Worm (Caenorhabditis elegans) whole organism, L1 larva: ENCODE results near the gene dpy-2.

Experiments
- C04F5.9 ChIP-seq: sonication (generic microtip); optimal IDR thresholded peaks from 2 replicates; lab custom pipeline; 2016; ENCODE audit warnings: missing genetic modification characterization, missing compliant biosample characterization
- C16A3.4 ChIP-seq: fragments of 150-350 bp; optimal IDR thresholded peaks from 2 replicates; lab custom pipeline; 2014; ENCODE audit warnings: missing biosample characterization, missing genetic modification characterization
- C34B4.2 ChIP-seq: sonication (generic microtip); optimal IDR thresholded peaks from 2 replicates; lab custom pipeline; 2017; ENCODE audit warnings: mild to moderate bottlenecking, missing genetic modification characterization, missing compliant biosample characterization
- F16B12.6 ChIP-seq: fragments of 150-350 bp; optimal IDR thresholded peaks from 2 replicates; lab custom pipeline; 2014; ENCODE audit warnings: missing biosample characterization, missing genetic modification characterization
- blmp-1 ChIP-seq: fragments of 150-350 bp; optimal IDR thresholded peaks from 2 replicates; lab custom pipeline; 2014; ENCODE audit warnings: missing biosample characterization, missing genetic modification characterization
- ceh-63 ChIP-seq: fragments of 200-800 bp; sonication (Bioruptor generic); optimal IDR thresholded peaks from 2 replicates; lab custom pipeline; 2018; ENCODE audit warnings: mild to moderate bottlenecking, missing genetic modification characterization, missing compliant biosample characterization
- ceh-8 ChIP-seq: fragments of 200-800 bp; sonication (Bioruptor generic); optimal IDR thresholded peaks from 2 replicates; lab custom pipeline; 2018; ENCODE audit warnings: mild to moderate bottlenecking, missing genetic modification characterization, moderate library complexity, missing compliant biosample characterization
- ceh-88 ChIP-seq: fragments of 200-800 bp; sonication (Bioruptor generic); IDR thresholded peaks from 2 replicates; pipeline ENCODE4 v1.3.6; 2022; ENCODE audit warnings: missing genetic modification characterization, missing compliant biosample characterization
- ceh-90 ChIP-seq: sonication (generic microtip); optimal IDR thresholded peaks from 2 replicates; lab custom pipeline; 2016; ENCODE audit warnings: missing genetic modification characterization, missing compliant biosample characterization
- efl-1 ChIP-seq, 4 experiments: fragments of 150-350 bp; optimal IDR thresholded peaks in 3 of 4; peaks in 1 of 4; 1 replicate in 1 of 4; 2 replicates in 3 of 4; lab custom pipeline; 2014; ENCODE audit warnings: missing biosample characterization in 2 of 4, missing genetic modification characterization in 2 of 4, missing genetic modification reagents in 2 of 4
- egl-13 ChIP-seq: sonication (generic microtip); optimal IDR thresholded peaks from 2 replicates; lab custom pipeline; 2016; ENCODE audit warnings: missing genotype, missing genetic modification reagents, missing genetic modification characterization, missing compliant biosample characterization
- egl-27 ChIP-seq, 2 experiments: fragments of 150-350 bp in 1 of 2; sonication (generic microtip); optimal IDR thresholded peaks; 3 replicates each; lab custom pipeline; 2017 to 2018; ENCODE audit warnings: missing biosample characterization in 2 of 2, missing genetic modification characterization in 2 of 2, missing genetic modification reagents in 2 of 2
- elt-2 ChIP-seq: sonication (generic microtip); optimal IDR thresholded peaks from 2 replicates; lab custom pipeline; 2016; ENCODE audit warnings: missing genetic modification characterization, mild to moderate bottlenecking, inconsistent platforms, missing compliant biosample characterization, missing genetic modification reagents
- elt-3 ChIP-seq, 6 experiments: fragments of 150-350 bp in 1 of 6; sonication (generic microtip); optimal IDR thresholded peaks; 2 replicates each; lab custom pipeline; 2017 to 2018; ENCODE audit warnings: missing biosample characterization in 6 of 6, missing genetic modification characterization in 6 of 6, inconsistent platforms in 1 of 6
- ets-5 ChIP-seq: fragments of 200-800 bp; sonication (Bioruptor generic); IDR thresholded peaks from 2 replicates; pipeline ENCODE4 v1.3.6; 2022; ENCODE audit warnings: missing genetic modification characterization, missing compliant biosample characterization
- fkh-10 ChIP-seq: sonication (generic microtip); optimal IDR thresholded peaks from 2 replicates; lab custom pipeline; 2017; ENCODE audit warnings: missing biosample characterization, missing genetic modification reagents, missing genetic modification characterization
- fkh-4 ChIP-seq: sonication (generic microtip); optimal IDR thresholded peaks from 2 replicates; lab custom pipeline; 2016; ENCODE audit warnings: missing compliant biosample characterization, missing genetic modification characterization, borderline replicate concordance
- fkh-8 ChIP-seq: sonication (generic microtip); optimal IDR thresholded peaks from 2 replicates; lab custom pipeline; 2016; ENCODE audit warnings: mild to moderate bottlenecking, missing genetic modification characterization, missing compliant biosample characterization
- grh-1 ChIP-seq: fragments of 200-800 bp; sonication (Bioruptor generic); IDR thresholded peaks from 2 replicates; pipeline ENCODE4 v1.3.6; 2022; ENCODE audit warnings: missing genetic modification reagents, missing genetic modification characterization, missing compliant biosample characterization
- hlh-4 ChIP-seq: sonication (generic microtip); optimal IDR thresholded peaks from 2 replicates; lab custom pipeline; 2016; ENCODE audit warnings: mild to moderate bottlenecking, missing genetic modification characterization, missing compliant biosample characterization
- hpl-2 ChIP-seq: fragments of 150-350 bp; optimal IDR thresholded peaks from 2 replicates; lab custom pipeline; 2014; ENCODE audit warnings: missing biosample characterization, missing genetic modification reagents, missing genetic modification characterization
- isw-1 ChIP-seq: fragments of 200-800 bp; sonication (Bioruptor generic); IDR thresholded peaks from 2 replicates; pipeline ENCODE4 v1.3.6; 2022; ENCODE audit warnings: missing genetic modification characterization, missing compliant biosample characterization
- jun-1 ChIP-seq: fragments of 150-350 bp; optimal IDR thresholded peaks from 2 replicates; lab custom pipeline; 2014; ENCODE audit warnings: missing biosample characterization, missing genetic modification reagents, missing genetic modification characterization
- lin-14 ChIP-seq: fragments of 200-800 bp; sonication (Bioruptor generic); optimal IDR thresholded peaks from 2 replicates; lab custom pipeline; 2018; ENCODE audit warnings: mild to moderate bottlenecking, missing genetic modification characterization, moderate library complexity, missing compliant biosample characterization
- lin-35 ChIP-seq, 2 experiments: fragments of 150-350 bp; optimal IDR thresholded peaks; 2 replicates each; lab custom pipeline; 2014; ENCODE audit warnings: missing biosample characterization in 2 of 2, missing genetic modification characterization in 2 of 2, missing genetic modification reagents in 2 of 2
- lin-39 ChIP-seq: fragments of 150-350 bp; optimal IDR thresholded peaks from 2 replicates; lab custom pipeline; 2014; ENCODE audit warnings: missing biosample characterization, missing genetic modification reagents, missing genetic modification characterization
- lir-3 ChIP-seq: sonication (generic microtip); optimal IDR thresholded peaks from 2 replicates; lab custom pipeline; 2016; ENCODE audit warnings: mild to moderate bottlenecking, missing genetic modification characterization, moderate library complexity, missing compliant biosample characterization; ENCODE audit not compliant: poor library complexity
- lsy-2 ChIP-seq, 2 experiments: fragments of 150-350 bp; optimal IDR thresholded peaks; 2 replicates each; lab custom pipeline; 2014; ENCODE audit warnings: missing biosample characterization in 2 of 2, missing genetic modification characterization in 2 of 2
- mab-9 ChIP-seq: fragments of 200-800 bp; sonication (Bioruptor generic); IDR thresholded peaks from 2 replicates; pipeline ENCODE4 v1.3.6; 2022; ENCODE audit warnings: missing genetic modification reagents, missing genetic modification characterization, missing compliant biosample characterization
- mdl-1 ChIP-seq, 2 experiments: fragments of 150-350 bp; optimal IDR thresholded peaks; 2 replicates each; lab custom pipeline; 2014 to 2017; ENCODE audit warnings: missing biosample characterization in 2 of 2, missing genetic modification characterization in 2 of 2, inconsistent platforms in 1 of 2
- mef-2 ChIP-seq: fragments of 150-350 bp; optimal IDR thresholded peaks from 2 replicates; lab custom pipeline; 2014; ENCODE audit warnings: missing biosample characterization, missing genetic modification characterization
- nhr-12 ChIP-seq: sonication (generic microtip); optimal IDR thresholded peaks from 2 replicates; lab custom pipeline; 2017; ENCODE audit warnings: missing biosample characterization, missing genetic modification characterization
- nhr-20 ChIP-seq: sonication (generic microtip); optimal IDR thresholded peaks from 2 replicates; lab custom pipeline; 2016; ENCODE audit warnings: mild to moderate bottlenecking, missing genetic modification characterization, missing compliant biosample characterization
- nhr-28 ChIP-seq: fragments of 150-350 bp; optimal IDR thresholded peaks from 2 replicates; lab custom pipeline; 2014; ENCODE audit warnings: missing biosample characterization, missing genetic modification characterization
- nhr-71 ChIP-seq: sonication (generic microtip); optimal IDR thresholded peaks from 2 replicates; lab custom pipeline; 2016; ENCODE audit warnings: mild to moderate bottlenecking, missing genetic modification characterization, moderate library complexity, missing compliant biosample characterization
- nhr-76 ChIP-seq: sonication (generic microtip); optimal IDR thresholded peaks from 2 replicates; lab custom pipeline; 2017; ENCODE audit warnings: missing biosample characterization, missing genetic modification characterization
- nhr-84 ChIP-seq: sonication (generic microtip); optimal IDR thresholded peaks from 2 replicates; lab custom pipeline; 2017; ENCODE audit warnings: missing biosample characterization, missing genetic modification characterization
- nhr-85 ChIP-seq: sonication (generic microtip); peaks from one replicate; lab custom pipeline; 2016; ENCODE audit warnings: missing genetic modification characterization, inconsistent platforms, missing compliant biosample characterization
- pax-3 ChIP-seq: fragments of 200-800 bp; sonication (Bioruptor generic); optimal IDR thresholded peaks from 2 replicates; lab custom pipeline; 2018; ENCODE audit warnings: mild to moderate bottlenecking, missing genetic modification characterization, moderate library complexity, missing compliant biosample characterization
- rnt-1 ChIP-seq: sonication (generic microtip); optimal IDR thresholded peaks from 2 replicates; lab custom pipeline; 2016; ENCODE audit warnings: mild to moderate bottlenecking, missing genetic modification characterization, moderate library complexity, missing compliant biosample characterization
- snpc-4 ChIP-seq: fragments of 150-350 bp; optimal IDR thresholded peaks from 2 replicates; lab custom pipeline; 2014; ENCODE audit warnings: missing biosample characterization, missing genetic modification characterization
- snu-23 ChIP-seq: sonication (generic microtip); optimal IDR thresholded peaks from 2 replicates; lab custom pipeline; 2016; ENCODE audit warnings: missing genetic modification characterization, missing compliant biosample characterization
- sup-37 ChIP-seq: fragments of 200-800 bp; sonication (Bioruptor generic); optimal IDR thresholded peaks from 2 replicates; lab custom pipeline; 2018; ENCODE audit warnings: mild to moderate bottlenecking, missing genetic modification characterization, missing compliant biosample characterization
- swsn-7 ChIP-seq: sonication (generic microtip); optimal IDR thresholded peaks from 2 replicates; lab custom pipeline; 2016; ENCODE audit warnings: missing genetic modification characterization, missing compliant biosample characterization
- tlp-1 ChIP-seq: fragments of 150-350 bp; optimal IDR thresholded peaks from 2 replicates; lab custom pipeline; 2014; ENCODE audit warnings: missing biosample characterization, missing genetic modification characterization
- unc-130 ChIP-seq: fragments of 150-350 bp; optimal IDR thresholded peaks from 2 replicates; lab custom pipeline; 2017; ENCODE audit warnings: missing biosample characterization, missing genetic modification characterization, inconsistent platforms
- unc-62 ChIP-seq: fragments of 150-350 bp; optimal IDR thresholded peaks from 2 replicates; lab custom pipeline; 2014; ENCODE audit warnings: missing biosample characterization, missing genetic modification reagents, missing genetic modification characterization
- unc-86 ChIP-seq: sonication (generic microtip); optimal IDR thresholded peaks from 2 replicates; lab custom pipeline; 2016; ENCODE audit warnings: missing genetic modification characterization, missing compliant biosample characterization
- unc-98 ChIP-seq: fragments of 200-800 bp; sonication (Bioruptor generic); IDR thresholded peaks from 2 replicates; pipeline ENCODE4 v1.3.6; 2022; ENCODE audit warnings: missing genetic modification characterization, missing compliant biosample characterization
- vab-15 ChIP-seq: sonication (generic microtip); optimal IDR thresholded peaks from 2 replicates; lab custom pipeline; 2017; ENCODE audit warnings: missing genotype, mild to moderate bottlenecking, missing genetic modification characterization, missing compliant biosample characterization
- xbp-1 ChIP-seq: sonication (generic microtip); optimal IDR thresholded peaks from 2 replicates; lab custom pipeline; 2016; ENCODE audit warnings: missing genetic modification characterization, missing compliant biosample characterization
- ztf-11 ChIP-seq, 2 experiments: sonication (generic microtip); optimal IDR thresholded peaks; 2 replicates each; lab custom pipeline; 2016 to 2017; ENCODE audit warnings: missing genetic modification characterization in 2 of 2, missing biosample characterization in 1 of 2, missing compliant biosample characterization in 1 of 2
- ztf-4 ChIP-seq: fragments of 150-350 bp; optimal IDR thresholded peaks from 2 replicates; lab custom pipeline; 2014; ENCODE audit warnings: missing biosample characterization, missing genetic modification characterization

dpy-2 gene

DNA sequence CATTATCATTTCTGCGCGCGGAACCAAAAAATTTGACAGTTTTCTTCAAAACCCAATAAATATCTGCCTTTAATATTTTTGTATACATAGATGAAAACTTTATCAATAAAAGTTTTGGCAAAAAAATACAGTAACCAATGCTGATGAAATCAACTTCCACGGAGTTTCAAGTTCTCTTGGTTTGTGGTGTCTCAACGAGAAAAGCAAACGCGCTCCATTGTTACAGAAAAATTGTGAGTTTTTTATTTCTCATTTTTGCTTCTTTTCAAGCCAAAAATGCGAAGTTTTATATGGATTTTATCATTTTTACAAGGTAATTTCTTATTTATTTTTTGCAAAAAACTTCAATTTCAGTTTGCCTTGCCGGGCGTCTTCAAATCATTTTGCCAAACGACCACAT is 20.6 kb downstream of the dpy-2 start, which contains the start of gene T14B4.3:
Gene T14B4.3 (plus strand): TSS at position 264 of the 400 bp plus-strand sequence.
- TF ChIP-seq ztf-11 (tag; optimal IDR thresholded peaks at IDR 0.05; lab: Kevin White, UChicago) (peak in 1 of 2 experiments; percentile 67), unc-98 (no peak), fkh-8 (tag; lab: Kevin White, UChicago) (peak; percentile 56), C04F5.9 (tag; lab: Kevin White, UChicago) (peak; percentile 4), F16B12.6 (tag; lab: Kevin White, UChicago) (peak; percentile 46), nhr-76 (tag; lab: Kevin White, UChicago) (no peak), ceh-88 (GFP tag; lab: Robert Waterston, UW) (0 out of 2 replicates have a peak, but pooled peaks have one; percentile 45), blmp-1 (tag; lab: Kevin White, UChicago) (peak; percentile 61), C16A3.4 (tag; lab: Kevin White, UChicago) (peak; percentile 83), jun-1 (tag; lab: Kevin White, UChicago) (peak; percentile 26), mef-2 (tag; lab: Kevin White, UChicago) (no peak), swsn-7 (tag; lab: Kevin White, UChicago) (peak; percentile 45), elt-2 (no peak), mab-9 (no peak), lir-3 (peak; percentile 77), snpc-4 (tag; lab: Kevin White, UChicago) (no peak), hpl-2 (GFP tag; lab: Kevin White, UChicago) (no peak), elt-3 (tag; optimal IDR thresholded peaks at IDR 0.05; lab: Kevin White, UChicago) (peak in 1 of 6 experiments; percentile 47), ets-5 (GFP tag; lab: Robert Waterston, UW) (no peak), mdl-1 (tag; optimal IDR thresholded peaks at IDR 0.05; lab: Kevin White, UChicago) (peak in 1 of 2 experiments; percentile 35), pax-3 (tag; lab: Kevin White, UChicago) (peak; percentile 52), unc-86 (tag; lab: Kevin White, UChicago) (peak; percentile 14), nhr-84 (no peak), C34B4.2 (no peak), sup-37 (GFP tag; lab: Kevin White, UChicago) (no peak), isw-1 (peak; percentile 32), ztf-4 (tag; lab: Kevin White, UChicago) (no peak), grh-1 (GFP tag; lab: Robert Waterston, UW) (no peak), nhr-28 (tag; lab: Kevin White, UChicago) (no peak), lin-39 (tag; lab: Kevin White, UChicago) (no peak), fkh-10 (GFP tag; lab: Kevin White, UChicago) (no peak), egl-13 (tag; lab: Kevin White, UChicago) (no peak), nhr-71 (tag; lab: Kevin White, UChicago) (peak; percentile 73), ceh-63 (no peak), nhr-12 (tag; lab: Kevin White, UChicago) (no peak), nhr-20 (tag; lab: Kevin White, UChicago) (peak; percentile 57), egl-27 (tag; optimal IDR thresholded peaks at IDR 0.05; lab: Kevin White, UChicago) (no peak), unc-130 (tag; lab: Kevin White, UChicago) (no peak), tlp-1 (no peak), xbp-1 (tag; lab: Kevin White, UChicago) (peak; percentile 50), vab-15 (tag; lab: Kevin White, UChicago) (peak; percentile 20), efl-1 (optimal IDR thresholded peaks at IDR 0.05; lab: Kevin White, UChicago) (peak; percentile 75 to 82), efl-1 (GFP tag; optimal IDR thresholded peaks at IDR 0.05 in 1 of 2; lab: Kevin White, UChicago) (peak; percentile 57 to 96), lin-35 (GFP tag; optimal IDR thresholded peaks at IDR 0.05; lab: Kevin White, UChicago) (peak; percentile 57 to 85), fkh-4 (tag; lab: Kevin White, UChicago) (no peak), ceh-90 (tag; lab: Kevin White, UChicago) (no peak), rnt-1 (tag; lab: Kevin White, UChicago) (peak; percentile 88), nhr-85 (peak; percentile 43), lsy-2 (tag; optimal IDR thresholded peaks at IDR 0.05; lab: Kevin White, UChicago) (peak; percentile 68 to 88), hlh-4 (tag; lab: Kevin White, UChicago) (no peak), snu-23 (GFP tag; lab: Kevin White, UChicago) (peak; percentile 60), lin-14 (GFP tag; lab: Kevin White, UChicago) (peak; percentile 75), ceh-8 (no peak), unc-62 (GFP tag; lab: Kevin White, UChicago) (no peak)
